Worm (Caenorhabditis elegans) whole organism, late embryonic: ENCODE results near the gene snf-5.

Experiments used
- F13H6.1 ChIP-seq: sonication (generic microtip); optimal IDR thresholded peaks from 2 replicates; lab custom pipeline; 2016; ENCODE audit warnings: missing genetic modification characterization, missing compliant biosample characterization
- K09A11.1 ChIP-seq: sonication (generic microtip); optimal IDR thresholded peaks from 2 replicates; lab custom pipeline; 2017; ENCODE audit warnings: antibody characterized with exemption, mild to moderate bottlenecking, missing genetic modification characterization, missing compliant biosample characterization; ENCODE audit not compliant: insufficient read depth
- ama-1 ChIP-seq: fragments of 150-350 bp; optimal IDR thresholded peaks from 2 replicates; lab custom pipeline; 2014
- ceh-14 ChIP-seq: sonication (generic microtip); optimal IDR thresholded peaks from 2 replicates; lab custom pipeline; 2016; ENCODE audit warnings: missing genotype, missing genetic modification characterization, missing compliant biosample characterization
- ceh-19 ChIP-seq: fragments of 200-800 bp; sonication (Bioruptor generic); optimal IDR thresholded peaks from 2 replicates; lab custom pipeline; 2018; ENCODE audit warnings: mild to moderate bottlenecking, missing genetic modification characterization, missing compliant biosample characterization
- ceh-34 ChIP-seq: sonication (generic microtip); optimal IDR thresholded peaks from 2 replicates; lab custom pipeline; 2016; ENCODE audit warnings: mild to moderate bottlenecking, missing genetic modification characterization, missing compliant biosample characterization
- ceh-48 ChIP-seq: sonication (generic microtip); optimal IDR thresholded peaks from 2 replicates; lab custom pipeline; 2016; ENCODE audit warnings: missing genetic modification characterization, inconsistent platforms, missing compliant biosample characterization
- che-1 ChIP-seq: sonication (generic microtip); optimal IDR thresholded peaks from 2 replicates; lab custom pipeline; 2016; ENCODE audit warnings: mild to moderate bottlenecking, missing genetic modification characterization, missing compliant biosample characterization
- dmd-4 ChIP-seq: sonication (generic microtip); optimal IDR thresholded peaks from 2 replicates; lab custom pipeline; 2016; ENCODE audit warnings: borderline replicate concordance, missing genetic modification characterization, missing compliant biosample characterization
- dve-1 ChIP-seq: sonication (generic microtip); optimal IDR thresholded peaks from 2 replicates; lab custom pipeline; 2017; ENCODE audit warnings: antibody characterized with exemption, mild to moderate bottlenecking, missing genetic modification characterization, missing compliant biosample characterization
- elt-4 ChIP-seq: sonication (generic microtip); optimal IDR thresholded peaks from 2 replicates; lab custom pipeline; 2016; ENCODE audit warnings: missing genetic modification characterization, missing compliant biosample characterization
- ets-4 ChIP-seq: sonication (generic microtip); optimal IDR thresholded peaks from 2 replicates; lab custom pipeline; 2016; ENCODE audit warnings: missing genetic modification characterization, missing compliant biosample characterization
- eyg-1 ChIP-seq: sonication (generic microtip); optimal IDR thresholded peaks from 2 replicates; lab custom pipeline; 2016; ENCODE audit warnings: missing genotype, missing genetic modification characterization, missing compliant biosample characterization
- fkh-10 ChIP-seq: fragments of 150-350 bp; optimal IDR thresholded peaks from 2 replicates; lab custom pipeline; 2014; ENCODE audit warnings: missing biosample characterization, missing genetic modification reagents, missing genetic modification characterization
- gmeb-2 ChIP-seq: sonication (generic microtip); optimal IDR thresholded peaks from 2 replicates; lab custom pipeline; 2016; ENCODE audit warnings: missing genetic modification characterization, inconsistent platforms, missing compliant biosample characterization
- hlh-15 ChIP-seq: sonication (generic microtip); optimal IDR thresholded peaks from 2 replicates; lab custom pipeline; 2016; ENCODE audit warnings: missing genetic modification characterization, missing compliant biosample characterization
- hlh-30 ChIP-seq: sonication (generic microtip); optimal IDR thresholded peaks from 2 replicates; lab custom pipeline; 2017; ENCODE audit warnings: antibody characterized with exemption, missing genetic modification characterization, missing compliant biosample characterization; ENCODE audit not compliant: insufficient read depth
- hlh-8 ChIP-seq: sonication (generic microtip); optimal IDR thresholded peaks from 2 replicates; lab custom pipeline; 2016; ENCODE audit warnings: missing genotype, missing genetic modification characterization, missing compliant biosample characterization
- lim-6 ChIP-seq: sonication (generic microtip); optimal IDR thresholded peaks from 2 replicates; lab custom pipeline; 2016; ENCODE audit warnings: missing genetic modification characterization, missing compliant biosample characterization
- lin-11 ChIP-seq: fragments of 200-800 bp; sonication (Bioruptor generic); optimal IDR thresholded peaks from 2 replicates; lab custom pipeline; 2018; ENCODE audit warnings: mild to moderate bottlenecking, missing genetic modification characterization, missing compliant biosample characterization
- madf-2 ChIP-seq: sonication (generic microtip); optimal IDR thresholded peaks from 2 replicates; lab custom pipeline; 2017; ENCODE audit warnings: missing genetic modification characterization, missing compliant biosample characterization
- mec-3 ChIP-seq: sonication (generic microtip); optimal IDR thresholded peaks from 2 replicates; lab custom pipeline; 2016; ENCODE audit warnings: borderline replicate concordance, missing genetic modification characterization, missing compliant biosample characterization
- nhr-11 ChIP-seq: fragments of 150-350 bp; optimal IDR thresholded peaks from 2 replicates; lab custom pipeline; 2014; ENCODE audit warnings: missing biosample characterization, missing genetic modification characterization
- nhr-232 ChIP-seq: sonication (generic microtip); optimal IDR thresholded peaks from 2 replicates; lab custom pipeline; 2016; ENCODE audit warnings: missing genetic modification characterization, missing compliant biosample characterization
- npax-4 ChIP-seq: sonication (generic microtip); optimal IDR thresholded peaks from 2 replicates; lab custom pipeline; 2016; ENCODE audit warnings: missing genetic modification characterization, missing compliant biosample characterization
- pag-3 ChIP-seq: sonication (generic microtip); optimal IDR thresholded peaks from 2 replicates; lab custom pipeline; 2016; ENCODE audit warnings: missing compliant biosample characterization, missing genetic modification characterization, borderline replicate concordance
- pax-1 ChIP-seq: fragments of 150-350 bp; optimal IDR thresholded peaks from 2 replicates; lab custom pipeline; 2014; ENCODE audit warnings: missing biosample characterization, missing genetic modification characterization
- pha-4 ChIP-seq: fragments of 150-350 bp; optimal IDR thresholded peaks from 2 replicates; lab custom pipeline; 2018; ENCODE audit warnings: missing biosample characterization, missing genetic modification reagents, missing genetic modification characterization
- ref-2 ChIP-seq: sonication (generic microtip); optimal IDR thresholded peaks from 2 replicates; lab custom pipeline; 2016; ENCODE audit warnings: missing genetic modification characterization, missing compliant biosample characterization
- rnt-1 ChIP-seq: sonication (generic microtip); optimal IDR thresholded peaks from 2 replicates; lab custom pipeline; 2016; ENCODE audit warnings: missing genetic modification characterization, missing compliant biosample characterization
- sox-2 ChIP-seq: fragments of 200-800 bp; sonication (Bioruptor generic); IDR thresholded peaks from 2 replicates; pipeline ENCODE4 v1.3.6; 2022; ENCODE audit warnings: missing genetic modification reagents, missing genetic modification characterization, missing compliant biosample characterization
- tbx-7 ChIP-seq: sonication (generic microtip); optimal IDR thresholded peaks from 2 replicates; lab custom pipeline; 2016; ENCODE audit warnings: missing genotype, missing genetic modification characterization, missing compliant biosample characterization
- unc-3 ChIP-seq, 2 experiments: fragments of 200-800 bp in 1 of 2; sonication (Bioruptor generic) in 1 of 2; sonication (generic microtip) in 1 of 2; conservative IDR thresholded peaks in 1 of 2; optimal IDR thresholded peaks in 1 of 2; 2 replicates each; pipeline versions ENCODE4 v1.3.6 to Lab custom; 2016 to 2022; ENCODE audit warnings: missing compliant biosample characterization in 2 of 2, missing genetic modification characterization in 2 of 2, missing genetic modification reagents in 1 of 2
- unc-55 ChIP-seq: sonication (generic microtip); optimal IDR thresholded peaks from 2 replicates; lab custom pipeline; 2017; ENCODE audit warnings: missing biosample characterization, missing genetic modification reagents, missing genetic modification characterization
- zip-5 ChIP-seq: sonication (generic microtip); optimal IDR thresholded peaks from 2 replicates; lab custom pipeline; 2016; ENCODE audit warnings: missing genetic modification characterization, missing compliant biosample characterization

Gene snf-5

ce11 chrII:12850129-12850528, 15.5 kb downstream of the snf-5 start, which contains the start of gene Y46G5A.28:
Y46G5A.28 (plus strand) TSS chrII:12850429.
- no peak for TF ChIP-seq hlh-8 (tag; lab: Kevin White, UChicago)
- TF ChIP-seq lin-11 (tag; lab: Kevin White, UChicago): no peak
- TF ChIP-seq ceh-48 (tag; lab: Kevin White, UChicago): no peak
- no peak for TF ChIP-seq ama-1 (lab: Kevin White, UChicago)
- TF ChIP-seq K09A11.1 (tag; lab: Kevin White, UChicago): no peak
- TF ChIP-seq ets-4 (tag; lab: Kevin White, UChicago): no peak
- no peak for TF ChIP-seq mec-3
- no peak for TF ChIP-seq ceh-14 (tag; lab: Kevin White, UChicago)
- no peak for TF ChIP-seq elt-4 (tag; lab: Kevin White, UChicago)
- no peak for TF ChIP-seq unc-3 (GFP tag; conservative IDR thresholded peaks at IDR 0.05; lab: Robert Waterston, UW)
- no peak for TF ChIP-seq unc-3 (tag; optimal IDR thresholded peaks at IDR 0.05; lab: Kevin White, UChicago)
- no peak for TF ChIP-seq dmd-4
- TF ChIP-seq eyg-1 (tag; lab: Kevin White, UChicago): no peak
- no peak for TF ChIP-seq fkh-10 (GFP tag; lab: Kevin White, UChicago)
- no peak for TF ChIP-seq F13H6.1 (tag; lab: Kevin White, UChicago)
- TF ChIP-seq che-1 (tag; lab: Kevin White, UChicago): no peak
- TF ChIP-seq zip-5: no peak
- no peak for TF ChIP-seq lim-6 (tag; lab: Kevin White, UChicago)
- no peak for TF ChIP-seq madf-2 (tag; lab: Kevin White, UChicago)
- TF ChIP-seq ceh-34 (tag; lab: Kevin White, UChicago): no peak

ce11 chrII:12847736-12848135, 17.8 kb downstream of the snf-5 start, which contains the start of gene pes-10:
pes-10 (minus strand) TSS chrII:12847836.
- TF ChIP-seq unc-55 (GFP tag; lab: Kevin White, UChicago): no peak
- TF ChIP-seq lin-11 (tag; lab: Kevin White, UChicago): no peak
- TF ChIP-seq pag-3 (tag; lab: Kevin White, UChicago): no peak
- TF ChIP-seq nhr-232: no peak
- no peak for TF ChIP-seq hlh-8 (tag; lab: Kevin White, UChicago)

- TF ChIP-seq ceh-19 (GFP tag; lab: Kevin White, UChicago) (no peak), hlh-30 (tag; lab: Kevin White, UChicago) (no peak), npax-4 (tag; lab: Kevin White, UChicago) (no peak), lin-11 (tag; lab: Kevin White, UChicago) (no peak), pax-1 (tag; lab: Kevin White, UChicago) (no peak), rnt-1 (tag; lab: Kevin White, UChicago) (no peak), unc-3 (GFP tag; conservative IDR thresholded peaks at IDR 0.05; lab: Robert Waterston, UW) (no peak), unc-3 (tag; optimal IDR thresholded peaks at IDR 0.05; lab: Kevin White, UChicago) (no peak), ref-2 (tag; lab: Kevin White, UChicago) (no peak), tbx-7 (tag; lab: Kevin White, UChicago) (no peak)
Measured at ce11 chrII:12840057-12840456, 25.5 kb downstream of the snf-5 start, which contains the start of gene lgc-35. lgc-35 (minus strand) TSS chrII:12840157.

- no peak for TF ChIP-seq pha-4 (tag; lab: Kevin White, UChicago)
- no peak for TF ChIP-seq ceh-34 (tag; lab: Kevin White, UChicago)
- no peak for TF ChIP-seq ceh-14 (tag; lab: Kevin White, UChicago)
- no peak for TF ChIP-seq pax-1 (tag; lab: Kevin White, UChicago)
- no peak for TF ChIP-seq mec-3
- no peak for TF ChIP-seq hlh-15
- no peak for TF ChIP-seq tbx-7 (tag; lab: Kevin White, UChicago)
- TF ChIP-seq dve-1 (tag; lab: Kevin White, UChicago): no peak
- TF ChIP-seq ref-2 (tag; lab: Kevin White, UChicago): no peak
- no peak for TF ChIP-seq hlh-30 (tag; lab: Kevin White, UChicago)
- TF ChIP-seq gmeb-2 (tag; lab: Kevin White, UChicago): no peak
- no peak for TF ChIP-seq nhr-11 (tag; lab: Kevin White, UChicago)
- TF ChIP-seq sox-2: no peak
- TF ChIP-seq ceh-19 (GFP tag; lab: Kevin White, UChicago): no peak
Measured at ce11 chrII:12830347-12830746, 35.2 kb downstream of the snf-5 start, which contains the start of gene bcmo-1. bcmo-1 (plus strand) TSS chrII:12830676.
